Worm (Caenorhabditis elegans) whole organism, L3 larva: ENCODE measurements around the gene C36C9.6.

Experiments
- R02D3.7 ChIP-seq: fragments of 150-350 bp; optimal IDR thresholded peaks from 2 replicates; lab custom pipeline; 2014; ENCODE audit warnings: missing biosample characterization, missing genetic modification characterization
- ceh-82 ChIP-seq: fragments of 150-350 bp; optimal IDR thresholded peaks from 2 replicates; lab custom pipeline; 2014; ENCODE audit warnings: missing biosample characterization, missing genetic modification characterization
- fkh-10 ChIP-seq: sonication (generic microtip); optimal IDR thresholded peaks from 2 replicates; lab custom pipeline; 2017; ENCODE audit warnings: missing biosample characterization, missing genetic modification reagents, missing genetic modification characterization
- hmg-11 ChIP-seq: sonication (generic microtip); optimal IDR thresholded peaks from 2 replicates; lab custom pipeline; 2016; ENCODE audit warnings: missing genetic modification characterization, missing compliant biosample characterization
- lin-39 ChIP-seq: fragments of 150-350 bp; optimal IDR thresholded peaks from 2 replicates; lab custom pipeline; 2018; ENCODE audit warnings: missing biosample characterization, missing genetic modification reagents, missing genetic modification characterization
- nhr-237 ChIP-seq: fragments of 150-350 bp; optimal IDR thresholded peaks from 2 replicates; lab custom pipeline; 2014; ENCODE audit warnings: missing biosample characterization, missing genetic modification characterization
- nhr-76 ChIP-seq: fragments of 150-350 bp; sonication (generic microtip); optimal IDR thresholded peaks from 5 replicates; lab custom pipeline; 2014; ENCODE audit warnings: missing biosample characterization, missing genetic modification characterization
- ztf-11 ChIP-seq: fragments of 150-350 bp; optimal IDR thresholded peaks from 2 replicates; lab custom pipeline; 2014; ENCODE audit warnings: missing biosample characterization, missing genetic modification characterization

- no peak for TF ChIP-seq fkh-10 (GFP tag; lab: Kevin White, UChicago)
- no peak for TF ChIP-seq ztf-11 (tag; lab: Kevin White, UChicago)
- TF ChIP-seq R02D3.7 (tag; lab: Kevin White, UChicago), result no peak
- TF ChIP-seq hmg-11 (tag; lab: Kevin White, UChicago), result no peak
- no peak for TF ChIP-seq ceh-82 (tag; lab: Kevin White, UChicago)
- TF ChIP-seq nhr-237 (tag; lab: Kevin White, UChicago), result no peak
- no peak for TF ChIP-seq nhr-76
- TF ChIP-seq lin-39 (tag; lab: Kevin White, UChicago), result no peak
Observed at ce11 chrX:1668748-1669147, 22.0 kb downstream of the C36C9.6 start, which contains the start of gene R09H3.3.
